Worm (Caenorhabditis elegans) whole organism, L4 larva: ENCODE measurements around the gene atf-4.

Experiments
- F10B5.3 ChIP-seq: sonication (generic microtip); optimal IDR thresholded peaks from 2 replicates; lab custom pipeline; 2016; ENCODE audit warnings: mild to moderate bottlenecking, missing genetic modification characterization, missing compliant biosample characterization
- ama-1 ChIP-seq: fragments of 150-350 bp; optimal IDR thresholded peaks from 2 replicates; lab custom pipeline; 2014; ENCODE audit warnings: inconsistent platforms, mixed read lengths
- mdl-1 ChIP-seq, 2 experiments: fragments of 150-350 bp in 1 of 2; sonication (generic microtip) in 1 of 2; optimal IDR thresholded peaks; 2 replicates each; lab custom pipeline; 2014 to 2017; ENCODE audit warnings: missing biosample characterization in 2 of 2, missing genetic modification characterization in 2 of 2
- nhr-28 ChIP-seq: fragments of 150-350 bp; optimal IDR thresholded peaks from 2 replicates; lab custom pipeline; 2014; ENCODE audit warnings: missing biosample characterization, missing genetic modification characterization
- nhr-6 ChIP-seq: fragments of 150-350 bp; optimal IDR thresholded peaks from 2 replicates; lab custom pipeline; 2014; ENCODE audit warnings: missing biosample characterization, missing genetic modification characterization
- snpc-4 ChIP-seq: fragments of 150-350 bp; optimal IDR thresholded peaks from 2 replicates; lab custom pipeline; 2014; ENCODE audit warnings: missing biosample characterization, missing genetic modification characterization
- spr-3 ChIP-seq: fragments of 200-800 bp; sonication (Bioruptor generic); optimal IDR thresholded peaks from 2 replicates; lab custom pipeline; 2018; ENCODE audit warnings: mild to moderate bottlenecking, missing genetic modification characterization, missing compliant biosample characterization
- unc-62 ChIP-seq, 3 experiments: fragments of 150-350 bp in 1 of 3; sonication (generic microtip); optimal IDR thresholded peaks in 2 of 3; peaks in 1 of 3; 1 replicate in 1 of 3; 2 replicates in 2 of 3; lab custom pipeline; 2014 to 2017; ENCODE audit warnings: missing biosample characterization in 3 of 3, missing genetic modification characterization in 3 of 3, missing genetic modification reagents in 3 of 3, missing genotype in 1 of 3

ce11 chrX:14767813-14768212 is 42.8 kb downstream of the atf-4 start:
- no peak for TF ChIP-seq mdl-1 (tag; optimal IDR thresholded peaks at IDR 0.05; lab: Kevin White, UChicago)
- no peak for TF ChIP-seq ama-1 (lab: Kevin White, UChicago)
- no peak for TF ChIP-seq nhr-28 (tag; lab: Kevin White, UChicago)
- TF ChIP-seq unc-62 (GFP tag; optimal IDR thresholded peaks at IDR 0.05 in 1 of 2; lab: Kevin White, UChicago) = no peak
- no peak for TF ChIP-seq unc-62 (tag; optimal IDR thresholded peaks at IDR 0.05; lab: Kevin White, UChicago)
- TF ChIP-seq snpc-4 (tag; lab: Kevin White, UChicago) = no peak
- TF ChIP-seq spr-3 (GFP tag; lab: Kevin White, UChicago) = no peak
- no peak for TF ChIP-seq F10B5.3 (tag; lab: Kevin White, UChicago)
- TF ChIP-seq nhr-6 (tag; lab: Kevin White, UChicago) = no peak
